Fruit fly (Drosophila melanogaster): ENCODE measurements around the gene CG34367.

Gene CG34367

DNA sequence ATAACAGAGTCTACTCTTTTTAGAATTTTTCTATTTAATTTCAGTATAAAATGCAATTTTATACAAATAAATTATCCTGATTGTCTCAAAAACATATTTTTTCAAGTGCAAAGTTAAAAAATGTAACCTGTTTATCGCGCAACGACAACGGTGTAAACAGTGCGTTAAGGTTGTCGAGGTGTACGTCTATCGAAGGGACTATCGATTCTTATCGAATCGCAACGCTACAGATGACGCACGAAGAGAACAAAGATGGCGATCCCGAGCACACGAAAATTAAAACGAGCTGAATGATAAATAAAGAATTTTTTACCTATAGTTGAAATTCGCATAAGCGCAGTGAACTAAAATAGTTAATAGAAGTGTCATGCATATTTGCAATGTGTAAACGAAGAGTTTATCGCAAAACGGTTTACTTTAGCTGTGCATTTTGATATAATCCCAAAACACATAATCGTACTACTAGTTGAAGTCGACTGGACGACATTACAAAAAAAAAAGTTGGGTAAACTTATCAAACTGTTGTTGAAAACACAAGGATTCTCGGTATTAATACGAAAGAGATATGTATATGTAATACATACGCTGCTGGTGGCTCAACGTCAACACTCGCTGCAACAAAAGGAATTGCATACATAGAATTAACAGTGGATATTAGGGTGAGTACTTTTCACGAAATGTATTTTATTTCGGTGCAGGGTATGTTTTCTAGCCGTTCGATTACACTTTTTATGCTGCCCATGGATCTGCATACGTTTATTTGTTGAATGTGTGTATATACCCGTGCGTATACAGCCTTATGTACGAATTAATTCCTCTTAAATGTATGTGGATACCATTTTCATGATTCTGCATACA lies 34.4 kb upstream of the CG34367 start, which contains the start of gene da (continued):
- TF ChIP-seq disco-r (GFP tag; optimal IDR thresholded peaks at IDR 0.05), result no peak
- peak; percentile 68 for TF ChIP-seq PHDP (tag; optimal IDR thresholded peaks at IDR 0.05)
- no peak for TF ChIP-seq CG8765 (GFP tag; IDR thresholded peaks at IDR 0.05)
- peak; percentile 39 for TF ChIP-seq CG12219 (GFP tag; optimal IDR thresholded peaks at IDR 0.05)
- TF ChIP-seq CG17186 (GFP tag; optimal IDR thresholded peaks at IDR 0.05), result peak; percentile 79
- peak; percentile 54 for TF ChIP-seq B-H2 (GFP tag; optimal IDR thresholded peaks at IDR 0.05)
- TF ChIP-seq CG9876 (GFP tag; optimal IDR thresholded peaks at IDR 0.05), result peak; percentile 19
- TF ChIP-seq crc (GFP tag; optimal IDR thresholded peaks at IDR 0.05), result peak; percentile 34
- peak; percentile 64 for TF ChIP-seq CG16813 (GFP tag; IDR thresholded peaks at IDR 0.05; ENCODE audit: partially characterized antibody)
- no peak for TF ChIP-seq CG14860 (GFP tag; IDR thresholded peaks at IDR 0.05; ENCODE audit: partially characterized antibody)
- peak; percentile 68 for TF ChIP-seq CG17359 (tag; optimal IDR thresholded peaks at IDR 0.05)
- TF ChIP-seq zen (tag; optimal IDR thresholded peaks at IDR 0.05), result peak; percentile 57
- no peak for TF ChIP-seq fru (optimal IDR thresholded peaks at IDR 0.05)
- TF ChIP-seq CG8388 (GFP tag; optimal IDR thresholded peaks at IDR 0.05), result peak; percentile 21
- peak; percentile 49 for TF ChIP-seq CG13775 (GFP tag; optimal IDR thresholded peaks at IDR 0.05)
- peak; percentile 61 for TF ChIP-seq CG18619 (GFP tag; optimal IDR thresholded peaks at IDR 0.05)
- TF ChIP-seq CG6791 (GFP tag; IDR thresholded peaks at IDR 0.05; ENCODE audit: partially characterized antibody), result peak; percentile 60; the same call in 1 of the 3 replicates
- TF ChIP-seq Bteb2 (GFP tag; optimal IDR thresholded peaks at IDR 0.05), result peak; percentile 67
- peak; percentile 75 for TF ChIP-seq NfI (GFP tag; optimal IDR thresholded peaks at IDR 0.05)
- TF ChIP-seq slbo (GFP tag; IDR thresholded peaks at IDR 0.05), result peak; percentile 74
- TF ChIP-seq Poxn (GFP tag; IDR thresholded peaks at IDR 0.05), result no peak
- TF ChIP-seq Kr (GFP tag; optimal IDR thresholded peaks at IDR 0.05), result no peak
- peak; percentile 62; the same call in 1 of the 2 replicates for TF ChIP-seq sob (GFP tag; IDR thresholded peaks at IDR 0.05)
- peak; percentile 14 for TF ChIP-seq Dp (GFP tag; optimal IDR thresholded peaks at IDR 0.05)
- peak; percentile 15 for TF ChIP-seq Six4 (GFP tag; optimal IDR thresholded peaks at IDR 0.05)
- TF ChIP-seq al (GFP tag; IDR thresholded peaks at IDR 0.05), result peak; percentile 45
- peak; percentile 25 for TF ChIP-seq CG7556 (GFP tag; optimal IDR thresholded peaks at IDR 0.05)
- TF ChIP-seq TFAM (GFP tag; optimal IDR thresholded peaks at IDR 0.05), result no peak
- TF ChIP-seq Dfd (GFP tag; optimal IDR thresholded peaks at IDR 0.05), result peak in 1 of 2 experiments; percentile 43
- TF ChIP-seq Adf1 (GFP tag; IDR thresholded peaks at IDR 0.05), result no peak
- peak; percentile 48 for TF ChIP-seq CG12236 (GFP tag; optimal IDR thresholded peaks at IDR 0.05)
- no peak for TF ChIP-seq Vsx1 (GFP tag; optimal IDR thresholded peaks at IDR 0.05)
- no peak for TF ChIP-seq Hey (tag; optimal IDR thresholded peaks at IDR 0.05)
- TF ChIP-seq Jarid2 (GFP tag; optimal IDR thresholded peaks at IDR 0.05), result no peak
- TF ChIP-seq z (GFP tag; IDR thresholded peaks at IDR 0.05), result no peak
- TF ChIP-seq corto (GFP tag; optimal IDR thresholded peaks at IDR 0.05), result no peak
- TF ChIP-seq CG4854 (GFP tag; optimal IDR thresholded peaks at IDR 0.05), result peak; percentile 8
- TF ChIP-seq CG1647 (GFP tag; optimal IDR thresholded peaks at IDR 0.05), result peak; percentile 24
- no peak for TF ChIP-seq eyg (GFP tag; optimal IDR thresholded peaks at IDR 0.05)
- peak; percentile 52; the same call in 1 of the 2 replicates for TF ChIP-seq Awh (GFP tag; IDR thresholded peaks at IDR 0.05)
- no peak for TF ChIP-seq Sin3A (optimal IDR thresholded peaks at IDR 0.05)
- TF ChIP-seq pros (GFP tag; optimal IDR thresholded peaks at IDR 0.05), result no peak
- no peak for TF ChIP-seq CG31365 (tag; optimal IDR thresholded peaks at IDR 0.05)
- TF ChIP-seq ttk (GFP tag; IDR thresholded peaks at IDR 0.05), result 0 out of 2 replicates have a peak, but pooled peaks have one; percentile 19
- peak; percentile 15; the same call in 1 of the 3 replicates for TF ChIP-seq B-H1 (GFP tag; IDR thresholded peaks at IDR 0.05)
- TF ChIP-seq chinmo (GFP tag; IDR thresholded peaks at IDR 0.05; ENCODE audit: partially characterized antibody), result 0 out of 4 replicates have a peak, but pooled peaks have one; percentile 52
- TF ChIP-seq NK7.1 (GFP tag; optimal IDR thresholded peaks at IDR 0.05), result no peak
- peak; percentile 61 for TF ChIP-seq Ada2b (GFP tag; IDR thresholded peaks at IDR 0.05)
- TF ChIP-seq gfzf (GFP tag; optimal IDR thresholded peaks at IDR 0.05), result peak; percentile 21

Data from whole organism, embryonic.